Worm (Caenorhabditis elegans) whole organism, L3 larva: ENCODE results near the gene F57A10.2.

Experiments used
- ZK546.5 ChIP-seq: sonication (generic microtip); optimal IDR thresholded peaks from 2 replicates; lab custom pipeline; 2017; ENCODE audit warnings: missing biosample characterization, missing genetic modification characterization
- ama-1 ChIP-seq: fragments of 150-350 bp; optimal IDR thresholded peaks from 2 replicates; lab custom pipeline; 2018
- elt-1 ChIP-seq: fragments of 150-350 bp; optimal IDR thresholded peaks from 2 replicates; lab custom pipeline; 2014; ENCODE audit warnings: missing biosample characterization, missing genetic modification characterization
- elt-2 ChIP-seq: sonication (generic microtip); optimal IDR thresholded peaks from 2 replicates; lab custom pipeline; 2016; ENCODE audit warnings: missing genetic modification reagents, mild to moderate bottlenecking, missing genetic modification characterization, missing compliant biosample characterization
- eor-1 ChIP-seq, 2 experiments: fragments of 150-350 bp; optimal IDR thresholded peaks; 2 replicates each; lab custom pipeline; 2014 to 2018; ENCODE audit warnings: missing biosample characterization in 2 of 2, missing genetic modification characterization in 2 of 2
- nhr-11 ChIP-seq: fragments of 150-350 bp; optimal IDR thresholded peaks from 2 replicates; lab custom pipeline; 2014; ENCODE audit warnings: missing biosample characterization, missing genetic modification characterization
- nhr-12 ChIP-seq: fragments of 150-350 bp; optimal IDR thresholded peaks from 2 replicates; lab custom pipeline; 2014; ENCODE audit warnings: missing biosample characterization, missing genetic modification characterization
- nhr-237 ChIP-seq: fragments of 150-350 bp; optimal IDR thresholded peaks from 2 replicates; lab custom pipeline; 2014; ENCODE audit warnings: missing biosample characterization, missing genetic modification characterization
- nhr-28 ChIP-seq: fragments of 150-350 bp; optimal IDR thresholded peaks from 2 replicates; lab custom pipeline; 2014; ENCODE audit warnings: missing biosample characterization, missing genetic modification characterization
- nhr-77 ChIP-seq: fragments of 150-350 bp; optimal IDR thresholded peaks from 2 replicates; lab custom pipeline; 2014; ENCODE audit warnings: missing biosample characterization, missing genetic modification characterization
- snpc-4 ChIP-seq: fragments of 150-350 bp; optimal IDR thresholded peaks from 2 replicates; lab custom pipeline; 2014; ENCODE audit warnings: missing biosample characterization, missing genetic modification characterization
- unc-39 ChIP-seq: sonication (generic microtip); optimal IDR thresholded peaks from 4 replicates; lab custom pipeline; 2017; ENCODE audit warnings: missing biosample characterization, missing genetic modification characterization
- ztf-11 ChIP-seq: fragments of 150-350 bp; optimal IDR thresholded peaks from 2 replicates; lab custom pipeline; 2014; ENCODE audit warnings: missing biosample characterization, missing genetic modification characterization
- ztf-4 ChIP-seq: fragments of 150-350 bp; optimal IDR thresholded peaks from 2 replicates; lab custom pipeline; 2014; ENCODE audit warnings: missing biosample characterization, missing genetic modification characterization

- TF ChIP-seq ztf-4 (tag; lab: Kevin White, UChicago) (no peak), ZK546.5 (no peak), nhr-237 (tag; lab: Kevin White, UChicago) (no peak), nhr-12 (tag; lab: Kevin White, UChicago) (no peak), unc-39 (tag; lab: Kevin White, UChicago) (no peak), ama-1 (lab: Kevin White, UChicago) (no peak), nhr-11 (tag; lab: Kevin White, UChicago) (no peak), elt-1 (tag; lab: Kevin White, UChicago) (no peak), ztf-11 (tag; lab: Kevin White, UChicago) (no peak), nhr-77 (no peak), elt-2 (no peak), eor-1 (tag; optimal IDR thresholded peaks at IDR 0.05; lab: Kevin White, UChicago) (no peak), snpc-4 (tag; lab: Kevin White, UChicago) (no peak), nhr-28 (tag; lab: Kevin White, UChicago) (no peak)
These were observed 16.1 kb downstream of the F57A10.2 start, which contains the start of gene T26E4.3 for ce11 chrV:15782494-15782893.
